Fruit fly (Drosophila melanogaster) whole organism, wandering third instar larva: Measurements from ENCODE around the gene dre4.

ENCODE experiments used
- Abd-B ChIP-seq: fragments of >200 bp; optimal IDR thresholded peaks from 2 replicates; lab custom pipeline; 2017; ENCODE audit warnings: missing biosample characterization, missing genetic modification characterization
- HLH106 ChIP-seq: fragments of 200-800 bp; optimal IDR thresholded peaks from 3 replicates; lab custom pipeline; 2019; ENCODE audit warnings: missing biosample characterization, mild to moderate bottlenecking, missing genetic modification characterization, moderate library complexity
- Hr78 ChIP-seq: fragments of >200 bp; optimal IDR thresholded peaks from 2 replicates; lab custom pipeline; 2017; ENCODE audit warnings: missing biosample characterization, missing genetic modification characterization
- Jra ChIP-seq: sonication (Bioruptor generic); optimal IDR thresholded peaks from 2 replicates; lab custom pipeline; 2016; ENCODE audit warnings: missing biosample characterization, missing genetic modification characterization
- Mio ChIP-seq: sonication (Bioruptor generic); optimal IDR thresholded peaks from 2 replicates; lab custom pipeline; 2016; ENCODE audit warnings: missing biosample characterization, missing genetic modification characterization
- br ChIP-seq: fragments of 200-800 bp; sonication (Bioruptor generic); optimal IDR thresholded peaks from 2 replicates; lab custom pipeline; 2016; ENCODE audit warnings: missing biosample characterization, missing genetic modification characterization
- pan ChIP-seq: fragments of >200 bp; optimal IDR thresholded peaks from 2 replicates; lab custom pipeline; 2017

DNA sequence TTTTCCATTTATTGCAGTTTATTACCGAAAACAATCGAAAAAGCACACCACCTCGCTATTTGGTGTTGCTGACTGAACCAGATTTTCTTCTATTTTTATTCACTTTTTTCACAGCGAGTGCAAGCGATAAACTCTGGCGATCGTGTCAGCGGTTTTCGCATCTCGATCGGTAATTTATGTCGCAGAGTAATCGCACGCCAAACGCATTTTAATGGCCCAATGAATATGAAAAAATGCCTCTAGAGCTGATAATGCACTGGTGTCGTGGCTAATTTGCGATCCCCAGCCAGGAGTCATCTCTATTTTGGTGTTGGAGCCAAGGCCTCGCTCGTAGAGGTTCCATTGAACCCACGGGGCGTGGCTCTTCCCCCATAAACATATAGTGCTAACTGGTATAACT, 22.8 kb downstream of the dre4 start:
- TF ChIP-seq HLH106 (tag; lab: Kevin White, UChicago) (no peak), Mio (GFP tag; lab: Kevin White, UChicago) (no peak), Hr78 (GFP tag; lab: Kevin White, UChicago) (no peak), Jra (GFP tag; lab: Kevin White, UChicago) (no peak), Abd-B (no peak), pan (lab: Kevin White, UChicago) (no peak), br (GFP tag; lab: Kevin White, UChicago) (no peak)
